Worm (Caenorhabditis elegans): ENCODE results near the gene gpa-9.

DNA sequence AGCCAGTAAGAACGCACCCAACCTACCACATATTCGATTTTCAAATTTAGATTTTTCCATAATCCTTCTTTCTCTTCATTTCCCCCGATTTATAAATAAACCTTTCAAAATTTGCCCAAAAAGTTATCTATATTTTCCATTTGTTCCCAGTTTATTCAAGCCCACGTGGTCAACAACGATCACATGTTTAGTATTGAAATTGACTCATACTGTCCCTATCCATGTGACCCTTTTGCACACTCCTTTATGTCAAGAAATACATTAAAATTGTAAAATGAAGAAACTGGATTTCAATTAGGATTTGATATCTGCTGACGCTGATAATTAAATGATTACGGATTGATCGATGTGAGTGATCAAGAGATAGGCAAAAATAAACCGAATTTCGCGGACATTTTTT is 13.9 kb downstream of the gpa-9 start:
- TF ChIP-seq zag-1 (tag; optimal IDR thresholded peaks at IDR 0.05) (no peak), aly-2 (tag; optimal IDR thresholded peaks at IDR 0.05) (no peak), nhr-28 (tag; optimal IDR thresholded peaks at IDR 0.05) (no peak)

Measured in whole organism, L1 larva.